Worm (Caenorhabditis elegans) whole organism, L1 larva: ENCODE data around the gene F44E2.9.

Experiments used
- aly-2 ChIP-seq: fragments of 150-350 bp; optimal IDR thresholded peaks from 2 replicates; lab custom pipeline; 2014; ENCODE audit warnings: missing biosample characterization, missing genetic modification characterization
- egl-27 ChIP-seq, 2 experiments: fragments of 150-350 bp in 1 of 2; sonication (generic microtip); optimal IDR thresholded peaks; 3 replicates each; lab custom pipeline; 2017 to 2018; ENCODE audit warnings: missing biosample characterization in 2 of 2, missing genetic modification characterization in 2 of 2, missing genetic modification reagents in 2 of 2
- lin-14 ChIP-seq: fragments of 200-800 bp; sonication (Bioruptor generic); optimal IDR thresholded peaks from 2 replicates; lab custom pipeline; 2018; ENCODE audit warnings: mild to moderate bottlenecking, missing genetic modification characterization, moderate library complexity, missing compliant biosample characterization
- lsy-2 ChIP-seq, 2 experiments: fragments of 150-350 bp; optimal IDR thresholded peaks; 2 replicates each; lab custom pipeline; 2014; ENCODE audit warnings: missing biosample characterization in 2 of 2, missing genetic modification characterization in 2 of 2
- nhr-237 ChIP-seq: fragments of 150-350 bp; optimal IDR thresholded peaks from 2 replicates; lab custom pipeline; 2014; ENCODE audit warnings: missing biosample characterization, missing genetic modification characterization
- nhr-77 ChIP-seq: fragments of 150-350 bp; optimal IDR thresholded peaks from 2 replicates; lab custom pipeline; 2014; ENCODE audit warnings: missing biosample characterization, missing genetic modification characterization
- snpc-4 ChIP-seq: fragments of 150-350 bp; optimal IDR thresholded peaks from 2 replicates; lab custom pipeline; 2014; ENCODE audit warnings: missing biosample characterization, missing genetic modification characterization
- ztf-11 ChIP-seq, 2 experiments: sonication (generic microtip); optimal IDR thresholded peaks; 2 replicates each; lab custom pipeline; 2016 to 2017; ENCODE audit warnings: missing genetic modification characterization in 2 of 2, missing biosample characterization in 1 of 2, missing compliant biosample characterization in 1 of 2

- TF ChIP-seq nhr-237 (tag; lab: Kevin White, UChicago): no peak
- no peak for TF ChIP-seq snpc-4 (tag; lab: Kevin White, UChicago)
- no peak for TF ChIP-seq nhr-77 (tag; lab: Kevin White, UChicago)
- TF ChIP-seq lsy-2 (tag; optimal IDR thresholded peaks at IDR 0.05; lab: Kevin White, UChicago): no peak
- TF ChIP-seq ztf-11 (tag; optimal IDR thresholded peaks at IDR 0.05; lab: Kevin White, UChicago): no peak
- no peak for TF ChIP-seq egl-27 (tag; optimal IDR thresholded peaks at IDR 0.05; lab: Kevin White, UChicago)
- TF ChIP-seq aly-2 (tag; lab: Kevin White, UChicago): no peak
- no peak for TF ChIP-seq lin-14 (GFP tag; lab: Kevin White, UChicago)
Observed at ce11 chrIII:8829245-8829644, 21.1 kb downstream of the F44E2.9 start, which contains the start of gene F44E2.3.
